Worm (Caenorhabditis elegans) whole organism, L2 larva: Measurements from ENCODE around the gene VY10G11R.1.

Source experiments
- Y55F3AM.14 ChIP-seq: fragments of 200-800 bp; sonication (Bioruptor generic); optimal IDR thresholded peaks from 2 replicates; lab custom pipeline; 2018; ENCODE audit warnings: mild to moderate bottlenecking, missing genetic modification characterization, missing compliant biosample characterization
- ama-1 ChIP-seq: fragments of 150-350 bp; optimal IDR thresholded peaks from 2 replicates; lab custom pipeline; 2018; ENCODE audit warnings: inconsistent platforms
- mdl-1 ChIP-seq, 2 experiments: fragments of 150-350 bp in 1 of 2; sonication (generic microtip) in 1 of 2; optimal IDR thresholded peaks; 2 replicates each; lab custom pipeline; 2017; ENCODE audit warnings: missing biosample characterization in 2 of 2, missing genetic modification characterization in 2 of 2
- nhr-10 ChIP-seq: sonication (generic microtip); optimal IDR thresholded peaks from 2 replicates; lab custom pipeline; 2017; ENCODE audit warnings: missing biosample characterization, missing genetic modification characterization
- nhr-12 ChIP-seq: fragments of 150-350 bp; optimal IDR thresholded peaks from 2 replicates; lab custom pipeline; 2014; ENCODE audit warnings: missing biosample characterization, missing genetic modification characterization
- nhr-237 ChIP-seq: fragments of 150-350 bp; optimal IDR thresholded peaks from 2 replicates; lab custom pipeline; 2014; ENCODE audit warnings: missing biosample characterization, missing genetic modification characterization
- nhr-77 ChIP-seq: fragments of 150-350 bp; optimal IDR thresholded peaks from 2 replicates; lab custom pipeline; 2014; ENCODE audit warnings: missing biosample characterization, missing genetic modification characterization
- sma-3 ChIP-seq: sonication (generic microtip); optimal IDR thresholded peaks from 2 replicates; lab custom pipeline; 2016; ENCODE audit warnings: missing genetic modification reagents, missing genetic modification characterization, missing compliant biosample characterization
- unc-62 ChIP-seq: fragments of 150-350 bp; optimal IDR thresholded peaks from 2 replicates; lab custom pipeline; 2014; ENCODE audit warnings: missing biosample characterization, missing genetic modification reagents, missing genetic modification characterization
- zag-1 ChIP-seq: fragments of 150-350 bp; optimal IDR thresholded peaks from 2 replicates; lab custom pipeline; 2014; ENCODE audit warnings: missing biosample characterization, missing genetic modification characterization

DNA sequence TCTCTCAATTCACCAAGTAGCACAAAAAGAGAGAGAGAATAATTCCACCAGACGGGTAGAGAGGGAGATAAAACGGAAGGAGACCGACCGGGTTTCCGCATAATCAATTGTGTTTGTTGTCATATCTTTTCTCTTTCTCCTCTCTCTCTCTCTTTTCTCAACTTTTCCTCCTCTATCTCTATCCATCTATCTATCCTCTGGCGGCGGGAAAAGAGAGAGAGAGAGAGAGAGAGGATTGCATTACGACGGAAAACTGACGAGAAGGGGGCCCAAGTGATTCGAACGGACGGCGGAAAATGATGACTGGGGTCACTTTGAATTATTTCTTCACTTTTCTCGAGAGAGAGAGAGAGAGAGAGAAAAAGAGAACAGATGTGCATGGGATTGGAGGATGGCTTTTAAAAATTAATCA is 27.2 kb upstream of the VY10G11R.1 start:
- peak in 1 of 2 experiments; percentile 9 for TF ChIP-seq mdl-1 (tag; optimal IDR thresholded peaks at IDR 0.05; lab: Kevin White, UChicago)
- no peak for TF ChIP-seq ama-1
- TF ChIP-seq nhr-12 (tag; lab: Kevin White, UChicago): no peak
- no peak for TF ChIP-seq Y55F3AM.14 (GFP tag; lab: Kevin White, UChicago)
- TF ChIP-seq zag-1 (tag; lab: Kevin White, UChicago): peak; percentile 59
- TF ChIP-seq nhr-77 (tag; lab: Kevin White, UChicago): no peak
- no peak for TF ChIP-seq nhr-237 (tag; lab: Kevin White, UChicago)
- TF ChIP-seq unc-62: peak; percentile 4
- TF ChIP-seq sma-3 (GFP tag; lab: Kevin White, UChicago): peak; percentile 59
- no peak for TF ChIP-seq nhr-10 (tag; lab: Kevin White, UChicago)
